Worm (Caenorhabditis elegans): Measurements from ENCODE around the gene C44C11.6.

The C44C11.6 gene

DNA sequence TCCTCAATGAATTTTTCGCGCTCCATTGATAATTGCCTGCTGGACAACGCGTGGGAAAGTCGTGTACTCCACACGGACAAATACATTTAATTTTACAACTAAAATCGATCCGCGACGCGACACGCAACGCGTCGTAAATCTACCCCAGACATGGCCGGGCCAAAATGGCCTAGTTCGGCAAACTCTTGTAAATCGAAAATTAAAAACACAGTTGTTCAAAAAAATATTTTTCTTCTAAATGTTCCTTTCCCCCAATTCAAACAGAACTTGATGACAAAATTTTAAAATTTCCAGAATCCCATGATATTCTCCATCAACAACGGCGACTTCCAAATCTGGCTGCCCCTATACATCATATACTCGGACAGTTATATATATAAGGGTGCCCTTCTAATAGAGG, 15.6 kb upstream of the C44C11.6 start, which contains the start of gene sre-55:
Gene sre-55, plus strand, starts transcription at position 301 of the 400 bp plus-strand sequence.
- no peak for TF ChIP-seq ttx-3 (tag; optimal IDR thresholded peaks at IDR 0.05)
- no peak for TF ChIP-seq hlh-6 (tag; optimal IDR thresholded peaks at IDR 0.05)
- no peak for TF ChIP-seq hlh-13 (GFP tag; optimal IDR thresholded peaks at IDR 0.05)
- no peak for TF ChIP-seq ceh-22 (tag; optimal IDR thresholded peaks at IDR 0.05)
- TF ChIP-seq unc-42 (tag; optimal IDR thresholded peaks at IDR 0.05) = no peak
- TF ChIP-seq hlh-8 (tag; optimal IDR thresholded peaks at IDR 0.05) = no peak
- no peak for TF ChIP-seq Y22D7AL.16 (tag; optimal IDR thresholded peaks at IDR 0.05)
- TF ChIP-seq ceh-24 (tag; optimal IDR thresholded peaks at IDR 0.05) = no peak
- no peak for TF ChIP-seq pat-9 (tag; optimal IDR thresholded peaks at IDR 0.05)
- no peak for TF ChIP-seq fax-1 (tag; optimal IDR thresholded peaks at IDR 0.05)
- TF ChIP-seq ceh-30 (tag; optimal IDR thresholded peaks at IDR 0.05) = no peak
- no peak for TF ChIP-seq ets-4 (tag; optimal IDR thresholded peaks at IDR 0.05)
- TF ChIP-seq ceh-6 (GFP tag; optimal IDR thresholded peaks at IDR 0.05) = no peak
- no peak for TF ChIP-seq C38D4.7 (GFP tag; optimal IDR thresholded peaks at IDR 0.05)
- no peak for TF ChIP-seq nhr-11 (tag; optimal IDR thresholded peaks at IDR 0.05)
- TF ChIP-seq hlh-30 (tag; optimal IDR thresholded peaks at IDR 0.05; ENCODE audit: insufficient read depth) = no peak

DNA sequence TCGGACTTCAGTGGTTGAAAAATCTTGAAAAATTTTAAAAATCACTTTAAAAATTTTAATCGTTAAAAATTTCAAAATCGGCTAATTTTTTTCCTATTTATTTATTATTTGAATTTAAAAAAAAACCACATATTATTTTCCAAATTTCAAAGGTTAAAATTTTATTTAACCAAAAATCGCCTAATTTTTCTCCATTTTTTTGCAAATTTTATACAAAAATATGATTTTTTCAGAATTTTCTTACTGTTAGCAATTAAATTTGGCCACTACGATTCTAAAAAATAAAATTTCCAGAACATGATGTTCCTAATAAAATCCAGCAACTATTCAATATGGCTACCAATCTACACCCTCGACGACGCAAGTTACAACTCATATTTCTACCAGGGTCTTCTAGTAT, 12.0 kb upstream of the C44C11.6 start, which contains the start of gene sre-54:
Gene sre-54, plus strand, starts transcription at position 301 of the 400 bp plus-strand sequence.
- TF ChIP-seq sox-4 (tag; optimal IDR thresholded peaks at IDR 0.05) = no peak
- TF ChIP-seq ceh-24 (tag; optimal IDR thresholded peaks at IDR 0.05) = no peak

DNA sequence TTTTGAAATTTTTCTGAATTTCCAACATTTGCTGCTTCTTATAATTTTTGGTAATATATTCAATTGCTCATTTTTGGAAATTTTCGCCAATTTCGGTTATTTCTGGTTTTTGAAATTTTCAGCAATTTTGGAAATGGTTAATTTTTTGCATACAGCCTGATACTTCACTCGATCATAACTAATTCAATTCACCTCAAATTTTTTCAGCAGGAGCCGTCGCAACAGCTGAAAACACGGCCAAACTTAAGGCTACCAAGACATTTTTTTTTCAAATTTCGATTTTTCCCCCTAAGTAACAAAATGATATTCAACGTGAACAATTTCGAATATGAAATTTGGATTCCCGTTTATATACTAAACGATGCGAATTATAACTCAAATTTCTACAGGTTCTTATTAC, 9.2 kb upstream of the C44C11.6 start, which contains the start of gene sre-52:
Gene sre-52, plus strand, starts transcription at position 301 of the 400 bp plus-strand sequence.
- TF ChIP-seq hlh-15 (tag; optimal IDR thresholded peaks at IDR 0.05) (no peak), tbx-2 (tag; optimal IDR thresholded peaks at IDR 0.05) (no peak), tbx-7 (tag; optimal IDR thresholded peaks at IDR 0.05) (no peak), dmd-4 (tag; optimal IDR thresholded peaks at IDR 0.05; ENCODE audit: borderline replicate concordance) (no peak), sox-4 (tag; optimal IDR thresholded peaks at IDR 0.05) (no peak), odd-2 (tag; optimal IDR thresholded peaks at IDR 0.05) (no peak), madf-2 (tag; optimal IDR thresholded peaks at IDR 0.05) (no peak), pha-4 (tag; optimal IDR thresholded peaks at IDR 0.05) (no peak), ceh-6 (GFP tag; optimal IDR thresholded peaks at IDR 0.05) (no peak), hlh-8 (tag; optimal IDR thresholded peaks at IDR 0.05) (no peak), ceh-24 (tag; optimal IDR thresholded peaks at IDR 0.05) (no peak), ref-2 (tag; optimal IDR thresholded peaks at IDR 0.05) (no peak), fkh-6 (tag; optimal IDR thresholded peaks at IDR 0.05) (no peak), eyg-1 (tag; optimal IDR thresholded peaks at IDR 0.05) (no peak), ceh-2 (tag; optimal IDR thresholded peaks at IDR 0.05) (no peak), lin-11 (tag; optimal IDR thresholded peaks at IDR 0.05) (no peak), lim-6 (tag; optimal IDR thresholded peaks at IDR 0.05) (no peak), K02D7.2 (tag; optimal IDR thresholded peaks at IDR 0.05) (no peak), ama-1 (optimal IDR thresholded peaks at IDR 0.05) (no peak), nhr-232 (tag; optimal IDR thresholded peaks at IDR 0.05) (no peak)

DNA sequence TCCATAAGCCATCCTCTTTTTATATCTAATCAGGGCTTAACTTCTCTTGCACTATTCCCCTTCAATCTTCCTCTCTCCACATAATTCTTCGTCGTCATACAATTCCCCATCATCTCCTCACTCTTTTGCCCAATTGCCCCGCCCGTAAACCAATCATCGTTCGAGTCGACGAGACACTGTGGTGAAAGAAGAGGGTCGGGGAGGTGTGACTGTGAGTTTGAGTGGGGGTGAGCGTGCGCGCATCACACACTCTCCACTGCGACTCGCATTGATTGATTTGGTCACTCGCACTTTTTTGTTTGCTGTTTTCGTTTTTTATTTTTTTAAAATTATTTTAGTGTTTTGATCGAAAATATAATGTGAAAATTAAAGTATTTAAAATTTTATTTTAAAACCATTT, 5.5 kb upstream of the C44C11.6 start:
- TF ChIP-seq pha-2 (tag; optimal IDR thresholded peaks at IDR 0.05) = no peak
- no peak for TF ChIP-seq lim-6 (tag; optimal IDR thresholded peaks at IDR 0.05)
- no peak for TF ChIP-seq T23F11.4 (GFP tag; optimal IDR thresholded peaks at IDR 0.05)
- TF ChIP-seq fkh-6 (tag; optimal IDR thresholded peaks at IDR 0.05) = no peak
- no peak for TF ChIP-seq ceh-22 (tag; optimal IDR thresholded peaks at IDR 0.05)
- peak; percentile 85 for TF ChIP-seq hlh-30 (tag; optimal IDR thresholded peaks at IDR 0.05; ENCODE audit: insufficient read depth)
- TF ChIP-seq ceh-9 (tag; optimal IDR thresholded peaks at IDR 0.05) = no peak
- peak; percentile 28 for TF ChIP-seq unc-55 (GFP tag; optimal IDR thresholded peaks at IDR 0.05)
- TF ChIP-seq pha-4 (tag; optimal IDR thresholded peaks at IDR 0.05) = no peak
- TF ChIP-seq ceh-48 (tag; optimal IDR thresholded peaks at IDR 0.05) = peak; percentile 11
- no peak for TF ChIP-seq ama-1 (optimal IDR thresholded peaks at IDR 0.05)
- TF ChIP-seq nfya-1 (tag; optimal IDR thresholded peaks at IDR 0.05) = peak; percentile 100
- no peak for TF ChIP-seq pag-3 (tag; optimal IDR thresholded peaks at IDR 0.05; ENCODE audit: borderline replicate concordance)
- TF ChIP-seq syd-9 (tag; optimal IDR thresholded peaks at IDR 0.05) = no peak
- no peak for TF ChIP-seq ahr-1 (tag; optimal IDR thresholded peaks at IDR 0.05)
- TF ChIP-seq gmeb-2 (tag; optimal IDR thresholded peaks at IDR 0.05) = no peak
- no peak for TF ChIP-seq ets-4 (tag; optimal IDR thresholded peaks at IDR 0.05)
- no peak for TF ChIP-seq sox-4 (tag; optimal IDR thresholded peaks at IDR 0.05)
- no peak for TF ChIP-seq hlh-13 (GFP tag; optimal IDR thresholded peaks at IDR 0.05)
- no peak for TF ChIP-seq ceh-2 (tag; optimal IDR thresholded peaks at IDR 0.05)
- TF ChIP-seq zip-5 (tag; optimal IDR thresholded peaks at IDR 0.05) = no peak
- TF ChIP-seq unc-42 (tag; optimal IDR thresholded peaks at IDR 0.05) = peak; percentile 86
- TF ChIP-seq hlh-6 (tag; optimal IDR thresholded peaks at IDR 0.05) = no peak
- no peak for TF ChIP-seq unc-86 (tag; optimal IDR thresholded peaks at IDR 0.05)
- no peak for TF ChIP-seq pqm-1 (tag; optimal IDR thresholded peaks at IDR 0.05)
- no peak for TF ChIP-seq pax-1 (tag; optimal IDR thresholded peaks at IDR 0.05)
- TF ChIP-seq nhr-232 (tag; optimal IDR thresholded peaks at IDR 0.05) = no peak

Measured in whole organism, late embryonic.